Fruit fly (Drosophila melanogaster): Measurements from ENCODE around the gene CG14861.

- TF ChIP-seq CTCF (optimal IDR thresholded peaks at IDR 0.05) (no peak), CG8478 (optimal IDR thresholded peaks at IDR 0.05) (no peak)
Observed at dm6 chr3R:15057214-15057613, 42.6 kb downstream of the CG14861 start.

All from S2 (cell line).